Worm (Caenorhabditis elegans) whole organism, L1 larva: Measurements from ENCODE around the gene twk-8.

Experiments used
- C04F5.9 ChIP-seq: sonication (generic microtip); optimal IDR thresholded peaks from 2 replicates; lab custom pipeline; 2016; ENCODE audit warnings: missing genetic modification characterization, missing compliant biosample characterization
- C16A3.4 ChIP-seq: fragments of 150-350 bp; optimal IDR thresholded peaks from 2 replicates; lab custom pipeline; 2014; ENCODE audit warnings: missing biosample characterization, missing genetic modification characterization
- alr-1 ChIP-seq: fragments of 200-800 bp; sonication (Bioruptor generic); optimal IDR thresholded peaks from 2 replicates; lab custom pipeline; 2018; ENCODE audit warnings: borderline replicate concordance, mild to moderate bottlenecking, missing genetic modification characterization, missing compliant biosample characterization
- ama-1 ChIP-seq: fragments of 150-350 bp; optimal IDR thresholded peaks from 2 replicates; lab custom pipeline; 2014
- blmp-1 ChIP-seq: fragments of 150-350 bp; optimal IDR thresholded peaks from 2 replicates; lab custom pipeline; 2014; ENCODE audit warnings: missing biosample characterization, missing genetic modification characterization
- ceh-82 ChIP-seq, 3 experiments: fragments of 150-350 bp in 1 of 3; sonication (generic microtip) in 2 of 3; optimal IDR thresholded peaks; 2 replicates each; lab custom pipeline; 2014 to 2017; ENCODE audit warnings: missing biosample characterization in 3 of 3, missing genetic modification characterization in 3 of 3
- ceh-88 ChIP-seq: fragments of 200-800 bp; sonication (Bioruptor generic); IDR thresholded peaks from 2 replicates; pipeline ENCODE4 v1.3.6; 2022; ENCODE audit warnings: missing genetic modification characterization, missing compliant biosample characterization
- ces-1 ChIP-seq: fragments of 150-350 bp; optimal IDR thresholded peaks from 2 replicates; lab custom pipeline; 2014; ENCODE audit warnings: missing biosample characterization, missing genetic modification reagents, missing genetic modification characterization
- dpl-1 ChIP-seq, 3 experiments: fragments of 150-350 bp in 2 of 3; sonication (generic microtip) in 1 of 3; optimal IDR thresholded peaks; 2 replicates each; lab custom pipeline; 2014 to 2017; ENCODE audit warnings: missing biosample characterization in 3 of 3, missing genetic modification characterization in 3 of 3, missing genetic modification reagents in 3 of 3
- dsc-1 ChIP-seq: sonication (generic microtip); optimal IDR thresholded peaks from 2 replicates; lab custom pipeline; 2016; ENCODE audit warnings: mild to moderate bottlenecking, missing genetic modification characterization, missing compliant biosample characterization
- efl-1 ChIP-seq, 4 experiments: fragments of 150-350 bp; optimal IDR thresholded peaks in 3 of 4; peaks in 1 of 4; 1 replicate in 1 of 4; 2 replicates in 3 of 4; lab custom pipeline; 2014; ENCODE audit warnings: missing biosample characterization in 2 of 4, missing genetic modification characterization in 2 of 4, missing genetic modification reagents in 2 of 4
- efl-3 ChIP-seq: fragments of 200-800 bp; sonication (Bioruptor generic); optimal IDR thresholded peaks from 2 replicates; lab custom pipeline; 2018; ENCODE audit warnings: mild to moderate bottlenecking, missing genetic modification characterization, missing compliant biosample characterization
- egl-13 ChIP-seq: sonication (generic microtip); optimal IDR thresholded peaks from 2 replicates; lab custom pipeline; 2016; ENCODE audit warnings: missing genotype, missing genetic modification reagents, missing genetic modification characterization, missing compliant biosample characterization
- elt-2 ChIP-seq: sonication (generic microtip); optimal IDR thresholded peaks from 2 replicates; lab custom pipeline; 2016; ENCODE audit warnings: missing genetic modification characterization, mild to moderate bottlenecking, inconsistent platforms, missing compliant biosample characterization, missing genetic modification reagents
- elt-3 ChIP-seq, 6 experiments: fragments of 150-350 bp in 1 of 6; sonication (generic microtip); optimal IDR thresholded peaks; 2 replicates each; lab custom pipeline; 2017 to 2018; ENCODE audit warnings: missing biosample characterization in 6 of 6, missing genetic modification characterization in 6 of 6, inconsistent platforms in 1 of 6
- fkh-8 ChIP-seq: sonication (generic microtip); optimal IDR thresholded peaks from 2 replicates; lab custom pipeline; 2016; ENCODE audit warnings: mild to moderate bottlenecking, missing genetic modification characterization, missing compliant biosample characterization
- hlh-4 ChIP-seq: sonication (generic microtip); optimal IDR thresholded peaks from 2 replicates; lab custom pipeline; 2016; ENCODE audit warnings: mild to moderate bottlenecking, missing genetic modification characterization, missing compliant biosample characterization
- hpl-2 ChIP-seq: fragments of 150-350 bp; optimal IDR thresholded peaks from 2 replicates; lab custom pipeline; 2014; ENCODE audit warnings: missing biosample characterization, missing genetic modification reagents, missing genetic modification characterization
- lin-13 ChIP-seq: fragments of 150-350 bp; optimal IDR thresholded peaks from 2 replicates; lab custom pipeline; 2014; ENCODE audit warnings: missing biosample characterization, missing genetic modification reagents, missing genetic modification characterization
- lin-14 ChIP-seq: fragments of 200-800 bp; sonication (Bioruptor generic); optimal IDR thresholded peaks from 2 replicates; lab custom pipeline; 2018; ENCODE audit warnings: mild to moderate bottlenecking, missing genetic modification characterization, moderate library complexity, missing compliant biosample characterization
- lin-15B ChIP-seq: fragments of 150-350 bp; sonication (generic microtip); optimal IDR thresholded peaks from 3 replicates; lab custom pipeline; 2014; ENCODE audit warnings: missing biosample characterization, missing genetic modification characterization
- lin-35 ChIP-seq, 2 experiments: fragments of 150-350 bp; optimal IDR thresholded peaks; 2 replicates each; lab custom pipeline; 2014; ENCODE audit warnings: missing biosample characterization in 2 of 2, missing genetic modification characterization in 2 of 2, missing genetic modification reagents in 2 of 2
- lin-39 ChIP-seq: fragments of 150-350 bp; optimal IDR thresholded peaks from 2 replicates; lab custom pipeline; 2014; ENCODE audit warnings: missing biosample characterization, missing genetic modification reagents, missing genetic modification characterization
- lir-3 ChIP-seq: sonication (generic microtip); optimal IDR thresholded peaks from 2 replicates; lab custom pipeline; 2016; ENCODE audit warnings: mild to moderate bottlenecking, missing genetic modification characterization, moderate library complexity, missing compliant biosample characterization; ENCODE audit not compliant: poor library complexity
- lsy-2 ChIP-seq, 2 experiments: fragments of 150-350 bp; optimal IDR thresholded peaks; 2 replicates each; lab custom pipeline; 2014; ENCODE audit warnings: missing biosample characterization in 2 of 2, missing genetic modification characterization in 2 of 2
- mdl-1 ChIP-seq, 2 experiments: fragments of 150-350 bp; optimal IDR thresholded peaks; 2 replicates each; lab custom pipeline; 2014 to 2017; ENCODE audit warnings: missing biosample characterization in 2 of 2, missing genetic modification characterization in 2 of 2, inconsistent platforms in 1 of 2
- mef-2 ChIP-seq: fragments of 150-350 bp; optimal IDR thresholded peaks from 2 replicates; lab custom pipeline; 2014; ENCODE audit warnings: missing biosample characterization, missing genetic modification characterization
- mep-1 ChIP-seq: fragments of 150-350 bp; optimal IDR thresholded peaks from 2 replicates; lab custom pipeline; 2014; ENCODE audit warnings: missing biosample characterization, missing genetic modification characterization
- nhr-11 ChIP-seq: fragments of 150-350 bp; optimal IDR thresholded peaks from 2 replicates; lab custom pipeline; 2014; ENCODE audit warnings: missing biosample characterization, missing genetic modification characterization
- nhr-12 ChIP-seq: sonication (generic microtip); optimal IDR thresholded peaks from 2 replicates; lab custom pipeline; 2017; ENCODE audit warnings: missing biosample characterization, missing genetic modification characterization
- nhr-237 ChIP-seq: fragments of 150-350 bp; optimal IDR thresholded peaks from 2 replicates; lab custom pipeline; 2014; ENCODE audit warnings: missing biosample characterization, missing genetic modification characterization
- nhr-77 ChIP-seq: fragments of 150-350 bp; optimal IDR thresholded peaks from 2 replicates; lab custom pipeline; 2014; ENCODE audit warnings: missing biosample characterization, missing genetic modification characterization
- nhr-85 ChIP-seq: sonication (generic microtip); peaks from one replicate; lab custom pipeline; 2016; ENCODE audit warnings: missing genetic modification characterization, inconsistent platforms, missing compliant biosample characterization
- nhr-90 ChIP-seq: sonication (generic microtip); optimal IDR thresholded peaks from 2 replicates; lab custom pipeline; 2016; ENCODE audit warnings: mild to moderate bottlenecking, missing genetic modification characterization, missing compliant biosample characterization; ENCODE audit not compliant: poor library complexity
- pax-3 ChIP-seq: fragments of 200-800 bp; sonication (Bioruptor generic); optimal IDR thresholded peaks from 2 replicates; lab custom pipeline; 2018; ENCODE audit warnings: mild to moderate bottlenecking, missing genetic modification characterization, moderate library complexity, missing compliant biosample characterization
- pqm-1 ChIP-seq: sonication (generic microtip); optimal IDR thresholded peaks from 3 replicates; lab custom pipeline; 2017; ENCODE audit warnings: missing biosample characterization, missing genetic modification characterization
- rnt-1 ChIP-seq: sonication (generic microtip); optimal IDR thresholded peaks from 2 replicates; lab custom pipeline; 2016; ENCODE audit warnings: mild to moderate bottlenecking, missing genetic modification characterization, moderate library complexity, missing compliant biosample characterization
- snu-23 ChIP-seq: sonication (generic microtip); optimal IDR thresholded peaks from 2 replicates; lab custom pipeline; 2016; ENCODE audit warnings: missing genetic modification characterization, missing compliant biosample characterization
- sptf-1 ChIP-seq: fragments of 150-350 bp; optimal IDR thresholded peaks from 2 replicates; lab custom pipeline; 2014; ENCODE audit warnings: missing biosample characterization, missing genetic modification characterization
- swsn-7 ChIP-seq: sonication (generic microtip); optimal IDR thresholded peaks from 2 replicates; lab custom pipeline; 2016; ENCODE audit warnings: missing genetic modification characterization, missing compliant biosample characterization
- tbx-2 ChIP-seq: sonication (generic microtip); optimal IDR thresholded peaks from 2 replicates; lab custom pipeline; 2016; ENCODE audit warnings: missing genetic modification characterization, missing compliant biosample characterization
- tlp-1 ChIP-seq: fragments of 150-350 bp; optimal IDR thresholded peaks from 2 replicates; lab custom pipeline; 2014; ENCODE audit warnings: missing biosample characterization, missing genetic modification characterization
- unc-130 ChIP-seq: fragments of 150-350 bp; optimal IDR thresholded peaks from 2 replicates; lab custom pipeline; 2017; ENCODE audit warnings: missing biosample characterization, missing genetic modification characterization, inconsistent platforms
- unc-30 ChIP-seq: sonication (generic microtip); optimal IDR thresholded peaks from 2 replicates; lab custom pipeline; 2017; ENCODE audit warnings: missing biosample characterization, missing genetic modification characterization
- unc-86 ChIP-seq: sonication (generic microtip); optimal IDR thresholded peaks from 2 replicates; lab custom pipeline; 2016; ENCODE audit warnings: missing genetic modification characterization, missing compliant biosample characterization
- xbp-1 ChIP-seq: sonication (generic microtip); optimal IDR thresholded peaks from 2 replicates; lab custom pipeline; 2016; ENCODE audit warnings: missing genetic modification characterization, missing compliant biosample characterization
- zag-1 ChIP-seq: fragments of 150-350 bp; optimal IDR thresholded peaks from 2 replicates; lab custom pipeline; 2014; ENCODE audit warnings: missing biosample characterization, missing genetic modification characterization
- zip-4 ChIP-seq: fragments of 200-800 bp; sonication (Bioruptor generic); optimal IDR thresholded peaks from 2 replicates; lab custom pipeline; 2018; ENCODE audit warnings: mild to moderate bottlenecking, missing genetic modification characterization, moderate library complexity, missing compliant biosample characterization

The twk-8 gene

DNA sequence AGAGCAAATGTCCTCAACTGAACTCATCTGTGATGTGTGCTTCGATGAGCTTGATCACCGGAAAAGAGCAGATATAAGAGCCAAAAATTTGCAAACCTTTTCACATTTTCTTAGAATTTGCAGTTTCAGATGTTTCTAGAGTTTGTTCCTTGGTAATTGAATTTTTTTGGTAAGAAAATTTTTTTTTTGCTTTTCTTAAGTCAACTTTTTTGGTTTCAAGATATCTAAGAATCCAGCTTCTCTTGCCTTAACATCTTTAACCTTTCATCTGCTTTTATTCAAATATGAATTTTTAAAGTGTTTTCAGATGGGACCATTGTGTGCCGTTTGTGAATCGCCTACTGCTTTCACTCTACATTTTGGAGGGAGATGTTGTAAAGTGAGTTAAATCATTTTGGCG, 12.5 kb upstream of the twk-8 start, which contains the start of gene nhr-11:
Gene nhr-11 (plus strand): TSS at position 301 of the 400 bp plus-strand sequence.
- TF ChIP-seq lin-15B (tag; lab: Kevin White, UChicago) (no peak), tbx-2 (tag; lab: Kevin White, UChicago) (no peak), dsc-1 (tag; lab: Kevin White, UChicago) (no peak), tlp-1 (no peak), fkh-8 (tag; lab: Kevin White, UChicago) (peak; percentile 45), nhr-237 (tag; lab: Kevin White, UChicago) (no peak)
- TF ChIP-seq, all 84 proteins: peak for 1

ce11 chrIV:9070188-9070587, 12.0 kb upstream of the twk-8 start:
- peak; percentile 79 for TF ChIP-seq elt-2 (tag; lab: Kevin White, UChicago)
- no peak for TF ChIP-seq swsn-7 (tag; lab: Kevin White, UChicago)
- no peak for TF ChIP-seq efl-1 (optimal IDR thresholded peaks at IDR 0.05; lab: Kevin White, UChicago)
- TF ChIP-seq efl-1 (GFP tag; optimal IDR thresholded peaks at IDR 0.05 in 1 of 2; lab: Kevin White, UChicago), result no peak

DNA sequence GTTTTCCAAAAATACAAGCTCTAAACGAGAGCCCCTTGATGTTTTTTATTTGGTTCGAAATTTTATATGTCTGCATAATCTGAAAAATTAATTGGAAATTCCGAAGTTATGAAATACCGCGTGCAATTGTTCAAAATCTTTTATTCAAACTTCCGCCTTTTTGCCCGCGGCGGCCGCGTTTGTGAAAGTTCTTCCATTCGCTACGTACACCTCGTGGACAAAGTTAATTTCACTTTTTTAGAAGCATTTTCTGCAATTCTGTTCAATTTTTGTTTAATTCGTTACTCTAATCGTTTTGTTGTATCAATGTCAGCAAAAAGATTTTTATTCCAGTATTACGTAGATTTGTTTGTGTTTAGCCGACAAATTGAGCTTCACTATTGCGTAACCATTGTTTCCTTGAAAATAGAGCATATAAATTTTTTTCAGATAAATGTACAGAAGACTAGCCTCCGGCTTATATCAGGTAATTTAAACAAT, 7.9 kb upstream of the twk-8 start, which contains the start of gene mppb-1:
Gene mppb-1 (plus strand): TSS at position 430 of the 480 bp plus-strand sequence.
- TF ChIP-seq hpl-2 (GFP tag; lab: Kevin White, UChicago) (no peak), pqm-1 (tag; lab: Kevin White, UChicago) (no peak), lin-13 (GFP tag; lab: Kevin White, UChicago) (peak; percentile 80), mep-1 (tag; lab: Kevin White, UChicago) (peak; percentile 69), lir-3 (tag; lab: Kevin White, UChicago) (peak; percentile 97), lsy-2 (tag; optimal IDR thresholded peaks at IDR 0.05; lab: Kevin White, UChicago) (peak; percentile 79 to 88), ceh-88 (peak; percentile 70), swsn-7 (tag; lab: Kevin White, UChicago) (peak; percentile 87), blmp-1 (tag; lab: Kevin White, UChicago) (peak; percentile 99), ces-1 (GFP tag; lab: Kevin White, UChicago) (no peak), xbp-1 (tag; lab: Kevin White, UChicago) (peak; percentile 90), unc-86 (tag; lab: Kevin White, UChicago) (peak; percentile 81), tbx-2 (tag; lab: Kevin White, UChicago) (peak; percentile 92), lin-14 (GFP tag; lab: Kevin White, UChicago) (peak; percentile 82), lin-39 (tag; lab: Kevin White, UChicago) (peak; percentile 69), mdl-1 (tag; optimal IDR thresholded peaks at IDR 0.05; lab: Kevin White, UChicago) (peak in 1 of 2 experiments; percentile 65), ama-1 (lab: Kevin White, UChicago) (peak; percentile 15), mef-2 (peak; percentile 6), nhr-90 (tag; lab: Kevin White, UChicago) (peak; percentile 94), egl-13 (tag; lab: Kevin White, UChicago) (peak; percentile 90), zag-1 (tag; lab: Kevin White, UChicago) (no peak), ceh-82 (tag; optimal IDR thresholded peaks at IDR 0.05; lab: Kevin White, UChicago) (peak; percentile 73 to 79 (median 76)), unc-30 (tag; lab: Kevin White, UChicago) (no peak), nhr-85 (tag; lab: Kevin White, UChicago) (peak; percentile 96), rnt-1 (peak; percentile 100), nhr-12 (no peak), nhr-11 (tag; lab: Kevin White, UChicago) (no peak), hlh-4 (tag; lab: Kevin White, UChicago) (peak; percentile 8), unc-130 (tag; lab: Kevin White, UChicago) (peak; percentile 88), nhr-237 (tag; lab: Kevin White, UChicago) (peak; percentile 63), sptf-1 (tag; lab: Kevin White, UChicago) (no peak), lin-35 (GFP tag; optimal IDR thresholded peaks at IDR 0.05; lab: Kevin White, UChicago) (peak; percentile 97 to 98), C04F5.9 (peak; percentile 84), dpl-1 (GFP tag; optimal IDR thresholded peaks at IDR 0.05; lab: Kevin White, UChicago) (peak; percentile 94 to 97 (median 96)), nhr-77 (peak; percentile 56), zip-4 (GFP tag; lab: Kevin White, UChicago) (peak; percentile 75), efl-3 (GFP tag; lab: Kevin White, UChicago) (peak; percentile 30), pax-3 (tag; lab: Kevin White, UChicago) (peak; percentile 93), alr-1 (tag; lab: Kevin White, UChicago) (no peak), snu-23 (GFP tag; lab: Kevin White, UChicago) (peak; percentile 90), elt-3 (tag; optimal IDR thresholded peaks at IDR 0.05; lab: Kevin White, UChicago) (peak in 2 of 6 experiments; percentile 22 to 51), C16A3.4 (tag; lab: Kevin White, UChicago) (peak; percentile 81)
